Worm (Caenorhabditis elegans): ENCODE measurements around the gene E02H4.5.

- no peak for TF ChIP-seq spr-3 (GFP tag; optimal IDR thresholded peaks at IDR 0.05)
- no peak for TF ChIP-seq ZK337.2 (GFP tag; IDR thresholded peaks at IDR 0.05)
Observed at ce11 chrX:14243345-14243961, 11.5 kb downstream of the E02H4.5 start, which contains the start of gene K04C1.3.
